Worm (Caenorhabditis elegans): ENCODE results near the gene ptb-1.
A peak's percentile ranks its signal among the peaks of the same experiment; 100 is the strongest.

The ptb-1 gene

ce11 chrII:10657632-10658108, 17.7 kb upstream of the ptb-1 start, which contains the start of gene lact-3:
lact-3 (minus strand) TSS chrII:10657682.
- TF ChIP-seq elt-3 (tag; optimal IDR thresholded peaks at IDR 0.05), result no peak
- no peak for TF ChIP-seq ces-1 (GFP tag; optimal IDR thresholded peaks at IDR 0.05)
- no peak for TF ChIP-seq hlh-17 (GFP tag; optimal IDR thresholded peaks at IDR 0.05; ENCODE audit: borderline replicate concordance)
- TF ChIP-seq skn-1 (tag; optimal IDR thresholded peaks at IDR 0.05), result no peak
- no peak for TF ChIP-seq rnt-1 (tag; optimal IDR thresholded peaks at IDR 0.05)
- TF ChIP-seq nhr-90 (tag; optimal IDR thresholded peaks at IDR 0.05; ENCODE audit: poor library complexity), result no peak
- TF ChIP-seq unc-62 (GFP tag; optimal IDR thresholded peaks at IDR 0.05), result no peak
- TF ChIP-seq ceh-88 (GFP tag; IDR thresholded peaks at IDR 0.05), result no peak
- no peak for TF ChIP-seq pqm-1 (tag; optimal IDR thresholded peaks at IDR 0.05)
- TF ChIP-seq efl-1 (optimal IDR thresholded peaks at IDR 0.05), result peak in 1 of 2 experiments; percentile 12
- TF ChIP-seq efl-1 (GFP tag; optimal IDR thresholded peaks at IDR 0.05 in 1 of 2), result no peak
- TF ChIP-seq mep-1 (tag; optimal IDR thresholded peaks at IDR 0.05), result no peak
- no peak for TF ChIP-seq C34B4.2 (tag; optimal IDR thresholded peaks at IDR 0.05)
- TF ChIP-seq sup-37 (GFP tag; optimal IDR thresholded peaks at IDR 0.05), result no peak
- no peak for TF ChIP-seq unc-98 (GFP tag; IDR thresholded peaks at IDR 0.05)
- no peak for TF ChIP-seq sptf-1 (tag; optimal IDR thresholded peaks at IDR 0.05)
- no peak for TF ChIP-seq ets-5 (GFP tag; IDR thresholded peaks at IDR 0.05)
- TF ChIP-seq irx-1 (tag; optimal IDR thresholded peaks at IDR 0.05), result no peak
- no peak for TF ChIP-seq ama-1 (optimal IDR thresholded peaks at IDR 0.05)
- peak in 1 of 2 experiments; percentile 22 for TF ChIP-seq lsy-2 (tag; optimal IDR thresholded peaks at IDR 0.05)
- TF ChIP-seq lin-14 (GFP tag; optimal IDR thresholded peaks at IDR 0.05), result peak; percentile 15
- no peak for TF ChIP-seq swsn-7 (tag; optimal IDR thresholded peaks at IDR 0.05)
- TF ChIP-seq ztf-4 (tag; optimal IDR thresholded peaks at IDR 0.05), result no peak
- TF ChIP-seq egl-27 (tag; optimal IDR thresholded peaks at IDR 0.05), result no peak
- TF ChIP-seq nhr-19 (GFP tag; conservative IDR thresholded peaks at IDR 0.05), result 0 out of 2 replicates have a peak, but pooled peaks have one; percentile 7
- TF ChIP-seq ztf-11 (tag; optimal IDR thresholded peaks at IDR 0.05), result no peak
- no peak for TF ChIP-seq efl-3 (GFP tag; optimal IDR thresholded peaks at IDR 0.05)
- no peak for TF ChIP-seq mab-9 (GFP tag; IDR thresholded peaks at IDR 0.05)
- TF ChIP-seq nhr-71 (tag; optimal IDR thresholded peaks at IDR 0.05), result peak; percentile 1
- TF ChIP-seq xbp-1 (tag; optimal IDR thresholded peaks at IDR 0.05), result no peak
- no peak for TF ChIP-seq C16A3.4 (tag; optimal IDR thresholded peaks at IDR 0.05)
- TF ChIP-seq unc-130 (tag; optimal IDR thresholded peaks at IDR 0.05), result no peak
- no peak for TF ChIP-seq zag-1 (tag; optimal IDR thresholded peaks at IDR 0.05)
- TF ChIP-seq nhr-11 (tag; optimal IDR thresholded peaks at IDR 0.05), result no peak
- TF ChIP-seq grh-1 (GFP tag; IDR thresholded peaks at IDR 0.05), result peak; percentile 36; the same call in 1 of the 2 replicates
- TF ChIP-seq mdl-1 (tag; optimal IDR thresholded peaks at IDR 0.05), result no peak
- TF ChIP-seq egl-13 (tag; optimal IDR thresholded peaks at IDR 0.05), result no peak
- TF ChIP-seq lin-35 (GFP tag; optimal IDR thresholded peaks at IDR 0.05), result peak in 1 of 2 experiments; percentile 6
- no peak for TF ChIP-seq nhr-85 (tag)
- TF ChIP-seq hpl-2 (GFP tag; optimal IDR thresholded peaks at IDR 0.05), result no peak
- TF ChIP-seq ceh-82 (tag; optimal IDR thresholded peaks at IDR 0.05), result no peak
- TF ChIP-seq elt-2 (tag; optimal IDR thresholded peaks at IDR 0.05), result no peak
- no peak for TF ChIP-seq aha-1 (tag; optimal IDR thresholded peaks at IDR 0.05)
- no peak for TF ChIP-seq nhr-76 (tag; optimal IDR thresholded peaks at IDR 0.05)
- TF ChIP-seq unc-30 (tag; optimal IDR thresholded peaks at IDR 0.05), result no peak
- no peak for TF ChIP-seq isw-1 (GFP tag; IDR thresholded peaks at IDR 0.05)
- TF ChIP-seq dpl-1 (GFP tag; optimal IDR thresholded peaks at IDR 0.05), result no peak
- TF ChIP-seq lin-39 (tag; optimal IDR thresholded peaks at IDR 0.05), result no peak
